Fruit fly (Drosophila melanogaster): ENCODE data around the gene Pgam5.
A peak's percentile ranks its signal among the peaks of the same experiment; 100 is the strongest.

The Pgam5 gene

DNA sequence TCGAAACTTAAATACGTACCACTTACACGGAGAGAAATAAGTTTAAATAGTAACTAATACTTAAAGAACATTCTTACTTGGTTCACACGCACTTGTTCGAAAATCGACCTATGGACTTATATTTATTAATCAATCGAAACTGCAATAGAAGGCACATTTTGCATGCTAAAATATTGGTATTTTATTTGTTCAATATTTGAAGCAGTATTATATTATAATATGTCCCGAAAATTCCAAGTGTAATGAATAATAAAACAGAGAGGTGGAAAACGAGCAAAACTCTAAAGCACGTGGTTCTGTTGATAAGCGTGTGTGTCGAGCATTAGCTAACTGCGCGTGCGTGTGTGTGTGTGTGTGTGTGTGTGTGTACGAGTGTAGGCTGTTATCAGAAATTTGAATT, 23.5 kb downstream of the Pgam5 start (continued):
- TF ChIP-seq E2f1 (GFP tag; IDR thresholded peaks at IDR 0.05) (peak; percentile 73), danr (GFP tag; IDR thresholded peaks at IDR 0.05) (no peak), Rx (GFP tag; IDR thresholded peaks at IDR 0.05) (peak; percentile 27; the same call in 1 of the 2 replicates), Vsx1 (GFP tag; optimal IDR thresholded peaks at IDR 0.05) (peak; percentile 81), fru (optimal IDR thresholded peaks at IDR 0.05) (no peak), NC2β (GFP tag; optimal IDR thresholded peaks at IDR 0.05) (peak; percentile 51), CG2199 (GFP tag; IDR thresholded peaks at IDR 0.05) (no peak), fd102C (GFP tag; optimal IDR thresholded peaks at IDR 0.05) (no peak), chn (GFP tag; optimal IDR thresholded peaks at IDR 0.05) (peak; percentile 65), CG11695 (GFP tag; IDR thresholded peaks at IDR 0.05) (peak; percentile 76), Hr39 (optimal IDR thresholded peaks at IDR 0.05) (no peak), so (GFP tag; IDR thresholded peaks at IDR 0.05) (peak; percentile 86), CG9817 (tag; optimal IDR thresholded peaks at IDR 0.05) (peak; percentile 88), wek (GFP tag; optimal IDR thresholded peaks at IDR 0.05) (peak; percentile 61), twi (tag; optimal IDR thresholded peaks at IDR 0.05) (peak; percentile 71), sim (GFP tag; IDR thresholded peaks at IDR 0.05) (peak; percentile 43; the same call in 1 of the 2 replicates), p53 (GFP tag; optimal IDR thresholded peaks at IDR 0.05) (no peak), HmgD (GFP tag; optimal IDR thresholded peaks at IDR 0.05) (no peak), slp2 (GFP tag; optimal IDR thresholded peaks at IDR 0.05) (peak; percentile 54), dati (GFP tag; IDR thresholded peaks at IDR 0.05) (no peak), stc (GFP tag; IDR thresholded peaks at IDR 0.05) (peak; percentile 67; the same call in 1 of the 2 replicates), CG17361 (GFP tag; IDR thresholded peaks at IDR 0.05) (peak; percentile 82), cas (GFP tag; IDR thresholded peaks at IDR 0.05) (peak; percentile 48; the same call in 1 of the 2 replicates), yki (optimal IDR thresholded peaks at IDR 0.05) (no peak), crc (GFP tag; optimal IDR thresholded peaks at IDR 0.05) (peak; percentile 66), cad (GFP tag; optimal IDR thresholded peaks at IDR 0.05) (no peak), CG10462 (GFP tag; optimal IDR thresholded peaks at IDR 0.05) (peak; percentile 53), CG14014 (GFP tag; IDR thresholded peaks at IDR 0.05) (peak; percentile 77), Hsf (GFP tag; optimal IDR thresholded peaks at IDR 0.05) (peak; percentile 81), CG18262 (tag; optimal IDR thresholded peaks at IDR 0.05) (peak; percentile 82), CrebB (tag; optimal IDR thresholded peaks at IDR 0.05) (peak; percentile 85), lmd (GFP tag; IDR thresholded peaks at IDR 0.05) (peak; percentile 86), H2.0 (GFP tag; IDR thresholded peaks at IDR 0.05) (peak; percentile 74), HLH3B (GFP tag; IDR thresholded peaks at IDR 0.05) (peak; percentile 71), ewg (GFP tag; optimal IDR thresholded peaks at IDR 0.05) (peak; percentile 58), CG3281 (GFP tag; optimal IDR thresholded peaks at IDR 0.05) (peak; percentile 94), TFAM (GFP tag; optimal IDR thresholded peaks at IDR 0.05) (no peak), CG5245 (GFP tag; optimal IDR thresholded peaks at IDR 0.05) (peak; percentile 51), CG11456 (GFP tag; IDR thresholded peaks at IDR 0.05) (peak; percentile 83), mld (GFP tag; IDR thresholded peaks at IDR 0.05; ENCODE audit: partially characterized antibody) (no peak), MESR4 (GFP tag; optimal IDR thresholded peaks at IDR 0.05) (peak; percentile 37), Fer2 (tag; optimal IDR thresholded peaks at IDR 0.05) (peak; percentile 87), CG4424 (GFP tag; optimal IDR thresholded peaks at IDR 0.05) (peak; percentile 77), CG12236 (GFP tag; optimal IDR thresholded peaks at IDR 0.05) (peak; percentile 42), CG6254 (GFP tag; optimal IDR thresholded peaks at IDR 0.05) (peak; percentile 35), CG15269 (tag; optimal IDR thresholded peaks at IDR 0.05) (peak; percentile 91), Ets97D (GFP tag; optimal IDR thresholded peaks at IDR 0.05) (peak; percentile 35), grn (GFP tag; optimal IDR thresholded peaks at IDR 0.05) (peak; percentile 50), CG6689 (GFP tag; IDR thresholded peaks at IDR 0.05) (peak; percentile 71), gcm2 (GFP tag; optimal IDR thresholded peaks at IDR 0.05) (peak; percentile 44), Six4 (GFP tag; optimal IDR thresholded peaks at IDR 0.05) (peak; percentile 61), Awh (GFP tag; IDR thresholded peaks at IDR 0.05) (peak; percentile 58), pb (GFP tag; optimal IDR thresholded peaks at IDR 0.05) (peak; percentile 23), ab (GFP tag; optimal IDR thresholded peaks at IDR 0.05) (peak; percentile 47)

All from whole organism, embryonic.